Fruit fly (Drosophila melanogaster) whole organism, embryonic: ENCODE data around the gene CG34310.

Source experiments
- C15 ChIP-seq: fragments of 200-800 bp; sonication (Bioruptor generic); IDR thresholded peaks from 3 replicates; pipeline ENCODE4 v1.3.6; 2022; ENCODE audit warnings: missing biosample characterization, missing genetic modification characterization
- CG10267 ChIP-seq: fragments of 200-800 bp; sonication (Bioruptor generic); optimal IDR thresholded peaks from 2 replicates; lab custom pipeline; 2018; ENCODE audit warnings: missing biosample characterization, mild to moderate bottlenecking, missing genetic modification characterization, moderate library complexity
- CG10431 ChIP-seq: fragments of 200-800 bp; sonication (Bioruptor generic); optimal IDR thresholded peaks from 3 replicates; lab custom pipeline; 2018; ENCODE audit warnings: missing biosample characterization, mild to moderate bottlenecking, missing genetic modification characterization
- CG10959 ChIP-seq: fragments of 200-800 bp; sonication (Bioruptor generic); IDR thresholded peaks from 2 replicates; pipeline ENCODE4 v1.3.6; 2022; ENCODE audit warnings: missing biosample characterization, missing genetic modification characterization
- CG12769 ChIP-seq: fragments of 200-800 bp; sonication (Bioruptor generic); optimal IDR thresholded peaks from 2 replicates; lab custom pipeline; 2019; ENCODE audit warnings: missing biosample characterization, mild to moderate bottlenecking, missing genetic modification characterization, moderate library complexity
- CG14667 ChIP-seq: fragments of 200-800 bp; sonication (Bioruptor generic); IDR thresholded peaks from 2 replicates; pipeline ENCODE4 v1.3.6; 2022; ENCODE audit warnings: missing biosample characterization, missing genetic modification characterization
- CG14860 ChIP-seq: fragments of 200-800 bp; sonication (Bioruptor generic); IDR thresholded peaks from 3 replicates; pipeline ENCODE4 v1.3.6; 2022; ENCODE audit warnings: missing biosample characterization, missing genetic modification characterization; ENCODE audit not compliant: partially characterized antibody
- CG2678 ChIP-seq: fragments of 200-800 bp; sonication (Bioruptor generic); optimal IDR thresholded peaks from 3 replicates; lab custom pipeline; 2019; ENCODE audit warnings: missing biosample characterization, mild to moderate bottlenecking, missing genetic modification characterization, moderate library complexity
- CG2712 ChIP-seq: fragments of 200-800 bp; optimal IDR thresholded peaks from 3 replicates; lab custom pipeline; 2019; ENCODE audit warnings: missing biosample characterization, mild to moderate bottlenecking, missing genetic modification characterization, moderate library complexity
- CG31388 ChIP-seq: fragments of 200-800 bp; sonication (Bioruptor generic); optimal IDR thresholded peaks from 2 replicates; lab custom pipeline; 2016; ENCODE audit warnings: missing biosample characterization, missing genetic modification characterization
- CG3838 ChIP-seq: fragments of 200-800 bp; sonication (Bioruptor generic); optimal IDR thresholded peaks from 3 replicates; lab custom pipeline; 2016; ENCODE audit warnings: missing biosample characterization, missing genetic modification characterization
- CG4707 ChIP-seq: fragments of 200-800 bp; sonication (Bioruptor generic); optimal IDR thresholded peaks from 2 replicates; lab custom pipeline; 2018; ENCODE audit warnings: missing biosample characterization, mild to moderate bottlenecking, missing genetic modification characterization, moderate library complexity
- CG6765 ChIP-seq: fragments of 200-800 bp; sonication (Bioruptor generic); optimal IDR thresholded peaks from 3 replicates; lab custom pipeline; 2017; ENCODE audit warnings: missing biosample characterization, mild to moderate bottlenecking, missing genetic modification characterization
- CG7271 ChIP-seq: fragments of 200-800 bp; sonication (Bioruptor generic); optimal IDR thresholded peaks from 2 replicates; lab custom pipeline; 2018; ENCODE audit warnings: missing biosample characterization, mild to moderate bottlenecking, missing genetic modification characterization, moderate library complexity
- CG7928 ChIP-seq: fragments of 200-800 bp; sonication (Bioruptor generic); optimal IDR thresholded peaks from 2 replicates; lab custom pipeline; 2017; ENCODE audit warnings: missing biosample characterization, mild to moderate bottlenecking, missing genetic modification characterization
- CG8924 ChIP-seq: fragments of 200-800 bp; optimal IDR thresholded peaks from 3 replicates; lab custom pipeline; 2019; ENCODE audit warnings: missing biosample characterization, mild to moderate bottlenecking, missing genetic modification characterization, moderate library complexity
- D19A ChIP-seq: fragments of 200-800 bp; optimal IDR thresholded peaks from 3 replicates; lab custom pipeline; 2019; ENCODE audit warnings: missing biosample characterization, mild to moderate bottlenecking, missing genetic modification characterization, moderate library complexity
- E2f1 ChIP-seq: fragments of 200-800 bp; sonication (Bioruptor generic); IDR thresholded peaks from 2 replicates; pipeline ENCODE4 v1.3.6; 2022; ENCODE audit warnings: missing biosample characterization, missing genetic modification characterization
- HLHmδ ChIP-seq: fragments of 200-800 bp; sonication (Bioruptor generic); optimal IDR thresholded peaks from 2 replicates; lab custom pipeline; 2018; ENCODE audit warnings: missing biosample characterization, mild to moderate bottlenecking, missing genetic modification characterization, moderate library complexity
- Hmr ChIP-seq: fragments of 200-800 bp; sonication (Bioruptor generic); optimal IDR thresholded peaks from 3 replicates; lab custom pipeline; 2017; ENCODE audit warnings: mild to moderate bottlenecking, missing biosample characterization, missing genetic modification reagents, missing genetic modification characterization
- Hr39 ChIP-seq: fragments of >200 bp; optimal IDR thresholded peaks from 2 replicates; lab custom pipeline; 2017
- Hr51 ChIP-seq, 2 experiments: fragments of 200-800 bp; sonication (Bioruptor generic); optimal IDR thresholded peaks; 2 replicates in 1 of 2; 3 replicates in 1 of 2; lab custom pipeline; 2016 to 2018; ENCODE audit warnings: missing biosample characterization in 2 of 2, missing genetic modification characterization in 2 of 2, mild to moderate bottlenecking in 1 of 2, moderate library complexity in 1 of 2
- NC2α ChIP-seq: fragments of 200-800 bp; sonication (Bioruptor generic); optimal IDR thresholded peaks from 2 replicates; lab custom pipeline; 2016; ENCODE audit warnings: missing biosample characterization, missing genetic modification characterization
- Nf-YA ChIP-seq: fragments of 200-800 bp; sonication (Bioruptor generic); IDR thresholded peaks from 2 replicates; pipeline ENCODE4 v1.3.6; 2022; ENCODE audit warnings: missing biosample characterization, missing genetic modification characterization
- Opbp ChIP-seq: fragments of 200-800 bp; sonication (Bioruptor generic); IDR thresholded peaks from 3 replicates; pipeline ENCODE4 v1.3.6; 2022; ENCODE audit warnings: missing biosample characterization, missing genetic modification characterization; ENCODE audit not compliant: partially characterized antibody
- Ptx1 ChIP-seq: fragments of 200-800 bp; sonication (Bioruptor generic); IDR thresholded peaks from 2 replicates; pipeline ENCODE4 v1.3.6; 2022; ENCODE audit warnings: missing biosample characterization, missing genetic modification characterization
- Sox100B ChIP-seq: fragments of 200-800 bp; sonication (Bioruptor generic); optimal IDR thresholded peaks from 3 replicates; lab custom pipeline; 2018; ENCODE audit warnings: missing biosample characterization, mild to moderate bottlenecking, missing genetic modification characterization
- Spps ChIP-seq: fragments of 200-800 bp; sonication (Bioruptor generic); optimal IDR thresholded peaks from 2 replicates; lab custom pipeline; 2018; ENCODE audit warnings: missing biosample characterization, mild to moderate bottlenecking, missing genetic modification characterization
- Sry-β ChIP-seq: fragments of 200-800 bp; sonication (Bioruptor generic); optimal IDR thresholded peaks from 2 replicates; lab custom pipeline; 2018; ENCODE audit warnings: missing biosample characterization, mild to moderate bottlenecking, missing genetic modification characterization, moderate library complexity
- bsh ChIP-seq, 2 experiments: fragments of 200-800 bp; sonication (Bioruptor generic); optimal IDR thresholded peaks; 2 replicates each; lab custom pipeline; 2017 to 2018; ENCODE audit warnings: mild to moderate bottlenecking in 2 of 2, missing biosample characterization in 2 of 2, missing genetic modification characterization in 2 of 2, moderate library complexity in 1 of 2
- chinmo ChIP-seq: fragments of 200-800 bp; sonication (Bioruptor generic); IDR thresholded peaks from 4 replicates; pipeline ENCODE4 v1.3.6; 2022; ENCODE audit warnings: missing biosample characterization, missing genetic modification characterization; ENCODE audit not compliant: partially characterized antibody
- chn ChIP-seq: fragments of 200-800 bp; sonication (Bioruptor generic); optimal IDR thresholded peaks from 2 replicates; lab custom pipeline; 2016; ENCODE audit warnings: missing biosample characterization, missing genetic modification characterization
- ci ChIP-seq: fragments of 200-800 bp; sonication (Bioruptor generic); IDR thresholded peaks from 3 replicates; pipeline ENCODE4 v1.3.6; 2022; ENCODE audit warnings: missing biosample characterization, missing genetic modification characterization
- gfzf ChIP-seq: fragments of 200-800 bp; sonication (Bioruptor generic); optimal IDR thresholded peaks from 2 replicates; lab custom pipeline; 2016; ENCODE audit warnings: missing biosample characterization, mild to moderate bottlenecking, missing genetic modification characterization, moderate library complexity
- grau ChIP-seq: fragments of 200-800 bp; optimal IDR thresholded peaks from 3 replicates; lab custom pipeline; 2019; ENCODE audit warnings: missing biosample characterization, mild to moderate bottlenecking, missing genetic modification characterization, moderate library complexity
- hb ChIP-seq: fragments of 200-800 bp; sonication (Bioruptor generic); IDR thresholded peaks from 3 replicates; pipeline ENCODE4 v1.3.6; 2022; ENCODE audit warnings: missing biosample characterization, missing genetic modification characterization; ENCODE audit not compliant: partially characterized antibody
- hth ChIP-seq: fragments of >200 bp; optimal IDR thresholded peaks from 2 replicates; lab custom pipeline; 2017; ENCODE audit warnings: inconsistent platforms
- insv ChIP-seq, 2 experiments: fragments of 200-800 bp; sonication (Bioruptor generic); optimal IDR thresholded peaks; 3 replicates each; lab custom pipeline; 2016 to 2018; ENCODE audit warnings: missing biosample characterization in 2 of 2, missing genetic modification characterization in 2 of 2
- jumu ChIP-seq: fragments of 200-800 bp; sonication (Bioruptor generic); optimal IDR thresholded peaks from 3 replicates; lab custom pipeline; 2016; ENCODE audit warnings: missing biosample characterization, missing genetic modification characterization
- nerfin-2 ChIP-seq: fragments of 200-800 bp; sonication (Bioruptor generic); IDR thresholded peaks from 2 replicates; pipeline ENCODE4 v1.3.6; 2022; ENCODE audit warnings: missing biosample characterization, missing genetic modification characterization; ENCODE audit not compliant: partially characterized antibody
- nmo ChIP-seq: fragments of 200-800 bp; sonication (Bioruptor generic); optimal IDR thresholded peaks from 2 replicates; lab custom pipeline; 2018; ENCODE audit warnings: missing biosample characterization, mild to moderate bottlenecking, missing genetic modification characterization, moderate library complexity
- prd ChIP-seq, 3 experiments: fragments of >200 bp in 2 of 3; fragments of 200-800 bp in 1 of 3; sonication (Bioruptor generic) in 1 of 3; optimal IDR thresholded peaks in 2 of 3; IDR thresholded peaks in 1 of 3; 2 replicates in 2 of 3; 3 replicates in 1 of 3; pipeline versions ENCODE4 v1.3.6 to Lab custom; 2017 to 2022; ENCODE audit warnings: missing biosample characterization in 1 of 3, missing genetic modification characterization in 1 of 3
- pum ChIP-seq: fragments of 200-800 bp; sonication (Bioruptor generic); optimal IDR thresholded peaks from 2 replicates; lab custom pipeline; 2016; ENCODE audit warnings: missing biosample characterization, missing genetic modification characterization
- schlank ChIP-seq: fragments of 200-800 bp; sonication (Bioruptor generic); optimal IDR thresholded peaks from 2 replicates; lab custom pipeline; 2018; ENCODE audit warnings: missing biosample characterization, mild to moderate bottlenecking, missing genetic modification characterization
- sens ChIP-seq: fragments of 200-800 bp; sonication (Bioruptor generic); peaks from one replicate; lab custom pipeline; 2016; ENCODE audit warnings: missing biosample characterization, missing genetic modification characterization
- sisA ChIP-seq: fragments of 200-800 bp; sonication (Bioruptor generic); IDR thresholded peaks from 2 replicates; pipeline ENCODE4 v1.3.6; 2022; ENCODE audit warnings: missing biosample characterization, missing genetic modification characterization
- tap ChIP-seq: fragments of 200-800 bp; optimal IDR thresholded peaks from 3 replicates; lab custom pipeline; 2019; ENCODE audit warnings: missing biosample characterization, mild to moderate bottlenecking, missing genetic modification characterization, moderate library complexity
- tgo ChIP-seq: fragments of 200-800 bp; sonication (Bioruptor generic); IDR thresholded peaks from 3 replicates; pipeline ENCODE4 v1.3.6; 2022; ENCODE audit warnings: missing biosample characterization, missing genetic modification characterization
- vnd ChIP-seq: fragments of 200-800 bp; sonication (Bioruptor generic); IDR thresholded peaks from 3 replicates; pipeline ENCODE4 v1.3.6; 2022; ENCODE audit warnings: missing biosample characterization, missing genetic modification characterization; ENCODE audit not compliant: partially characterized antibody
- wor ChIP-seq: fragments of 200-800 bp; sonication (Bioruptor generic); IDR thresholded peaks from 2 replicates; pipeline ENCODE4 v1.3.6; 2022; ENCODE audit warnings: missing biosample characterization, missing genetic modification characterization

The CG34310 gene

dm6 chr2L:6622642-6623162, 40.8 kb upstream of the CG34310 start, which contains the start of gene CG34345 (continued):
- TF ChIP-seq CG10959 (GFP tag; lab: Robert Waterston, UW) (no peak), wor (GFP tag; lab: Robert Waterston, UW) (no peak), CG2678 (tag; lab: Kevin White, UChicago) (no peak), ci (GFP tag; lab: Robert Waterston, UW) (0 out of 3 replicates have a peak, but pooled peaks have one; percentile 16), Ptx1 (GFP tag; lab: Robert Waterston, UW) (no peak), Hr39 (no peak), HLHmδ (GFP tag; lab: Kevin White, UChicago) (no peak), bsh (GFP tag; optimal IDR thresholded peaks at IDR 0.05; lab: Kevin White, UChicago) (no peak), CG14860 (GFP tag; lab: Robert Waterston, UW) (no peak), C15 (GFP tag; lab: Robert Waterston, UW) (no peak), nerfin-2 (no peak; the same call in 1 of the 2 replicates), chinmo (GFP tag; lab: Robert Waterston, UW) (peak; percentile 60; the same call in 1 of the 4 replicates), nmo (GFP tag; lab: Kevin White, UChicago) (peak; percentile 40), CG7271 (tag; lab: Kevin White, UChicago) (no peak), pum (GFP tag; lab: Kevin White, UChicago) (no peak), hb (GFP tag; lab: Robert Waterston, UW) (no peak), tap (tag; lab: Kevin White, UChicago) (no peak), grau (no peak), NC2α (no peak), CG4707 (GFP tag; lab: Kevin White, UChicago) (no peak), Sry-β (GFP tag; lab: Kevin White, UChicago) (no peak), D19A (tag; lab: Kevin White, UChicago) (no peak), CG6765 (GFP tag; lab: Kevin White, UChicago) (no peak), hth (lab: Kevin White, UChicago) (no peak), gfzf (peak; percentile 47), Nf-YA (GFP tag; lab: Robert Waterston, UW) (no peak), Spps (tag; lab: Kevin White, UChicago) (no peak), tgo (GFP tag; lab: Robert Waterston, UW) (no peak), CG10431 (GFP tag; lab: Kevin White, UChicago) (no peak), sens (GFP tag; lab: Kevin White, UChicago) (no peak), E2f1 (GFP tag; lab: Robert Waterston, UW) (no peak), CG10267 (tag; lab: Kevin White, UChicago) (peak; percentile 91), CG14667 (no peak), CG31388 (no peak), CG2712 (no peak), Hr51 (GFP tag; optimal IDR thresholded peaks at IDR 0.05; lab: Kevin White, UChicago) (no peak), prd (optimal IDR thresholded peaks at IDR 0.05; lab: Kevin White, UChicago) (no peak), prd (GFP tag; IDR thresholded peaks at IDR 0.05; lab: Robert Waterston, UW) (no peak), CG8924 (tag; lab: Kevin White, UChicago) (no peak), sisA (no peak), CG7928 (GFP tag; lab: Kevin White, UChicago) (no peak), Opbp (GFP tag; lab: Robert Waterston, UW) (peak; percentile 76; the same call in 2 of the 3 replicates), Sox100B (GFP tag; lab: Kevin White, UChicago) (no peak), CG3838 (GFP tag; lab: Kevin White, UChicago) (no peak), CG12769 (tag; lab: Kevin White, UChicago) (no peak), vnd (GFP tag; lab: Robert Waterston, UW) (no peak), insv (GFP tag; optimal IDR thresholded peaks at IDR 0.05; lab: Kevin White, UChicago) (peak in 1 of 2 experiments; percentile 8), schlank (tag; lab: Kevin White, UChicago) (no peak), Hmr (GFP tag; lab: Kevin White, UChicago) (peak; percentile 51), jumu (GFP tag; lab: Kevin White, UChicago) (no peak), chn (GFP tag; lab: Kevin White, UChicago) (no peak)
